Fruit fly (Drosophila melanogaster) whole organism, adult: ENCODE results near the gene CG2533.

ENCODE experiments used
- CG11617 ChIP-seq: fragments of 200-800 bp; sonication (Bioruptor generic); optimal IDR thresholded peaks from 2 replicates; lab custom pipeline; 2017; ENCODE audit warnings: mild to moderate bottlenecking, missing biosample characterization, missing genetic modification reagents, missing genetic modification characterization
- CG12768 ChIP-seq: fragments of 200-800 bp; sonication (Bioruptor generic); optimal IDR thresholded peaks from 2 replicates; lab custom pipeline; 2017; ENCODE audit warnings: missing biosample characterization, missing genetic modification characterization, mild to moderate bottlenecking, moderate library complexity, missing genetic modification reagents
- CG14711 ChIP-seq: fragments of 200-800 bp; sonication (Bioruptor generic); optimal IDR thresholded peaks from 2 replicates; lab custom pipeline; 2018; ENCODE audit warnings: missing biosample characterization, mild to moderate bottlenecking, missing genetic modification characterization, moderate library complexity
- CG1620 ChIP-seq: fragments of 200-800 bp; sonication (Bioruptor generic); optimal IDR thresholded peaks from 2 replicates; lab custom pipeline; 2016; ENCODE audit warnings: missing biosample characterization, missing genetic modification characterization
- CG33017 ChIP-seq: fragments of 200-800 bp; sonication (Bioruptor generic); optimal IDR thresholded peaks from 2 replicates; lab custom pipeline; 2018; ENCODE audit warnings: missing biosample characterization, mild to moderate bottlenecking, missing genetic modification characterization, moderate library complexity
- CG5204 ChIP-seq: fragments of 200-800 bp; sonication (Bioruptor generic); optimal IDR thresholded peaks from 2 replicates; lab custom pipeline; 2016; ENCODE audit warnings: missing biosample characterization, missing genetic modification characterization
- CG7045 ChIP-seq: fragments of 200-800 bp; sonication (Bioruptor generic); optimal IDR thresholded peaks from 2 replicates; lab custom pipeline; 2017; ENCODE audit warnings: missing biosample characterization, mild to moderate bottlenecking, missing genetic modification characterization
- CG7101 ChIP-seq: fragments of 200-800 bp; sonication (Bioruptor generic); optimal IDR thresholded peaks from 2 replicates; lab custom pipeline; 2018; ENCODE audit warnings: missing biosample characterization, mild to moderate bottlenecking, missing genetic modification characterization, moderate library complexity
- Clk ChIP-seq: fragments of 200-800 bp; sonication (Bioruptor generic); optimal IDR thresholded peaks from 2 replicates; lab custom pipeline; 2017; ENCODE audit warnings: missing biosample characterization, missing genetic modification characterization
- Crg-1 ChIP-seq: fragments of 200-800 bp; sonication (Bioruptor generic); optimal IDR thresholded peaks from 2 replicates; lab custom pipeline; 2016; ENCODE audit warnings: missing biosample characterization, missing genetic modification characterization
- Hr96 ChIP-seq: fragments of 200-800 bp; sonication (Bioruptor generic); optimal IDR thresholded peaks from 2 replicates; lab custom pipeline; 2016; ENCODE audit warnings: missing biosample characterization, missing genetic modification characterization
- Mnt ChIP-seq: fragments of 200-800 bp; sonication (Bioruptor generic); optimal IDR thresholded peaks from 2 replicates; lab custom pipeline; 2016; ENCODE audit warnings: missing biosample characterization, mild to moderate bottlenecking, missing genetic modification characterization
- bab1 ChIP-seq: fragments of 200-800 bp; sonication (Bioruptor generic); optimal IDR thresholded peaks from 3 replicates; lab custom pipeline; 2019; ENCODE audit warnings: missing biosample characterization, mild to moderate bottlenecking, missing genetic modification characterization, moderate library complexity
- cic ChIP-seq: fragments of 200-800 bp; sonication (Bioruptor generic); optimal IDR thresholded peaks from 2 replicates; lab custom pipeline; 2017; ENCODE audit warnings: missing biosample characterization, mild to moderate bottlenecking, missing genetic modification characterization, moderate library complexity
- kay ChIP-seq: fragments of 200-800 bp; sonication (Bioruptor generic); peaks from one replicate; lab custom pipeline; 2016; ENCODE audit warnings: missing biosample characterization, missing genetic modification characterization, borderline replicate concordance
- ovo ChIP-seq: fragments of 200-800 bp; sonication (Bioruptor generic); optimal IDR thresholded peaks from 2 replicates; lab custom pipeline; 2016; ENCODE audit warnings: missing biosample characterization, missing genetic modification characterization
- pad ChIP-seq: fragments of 200-800 bp; sonication (Bioruptor generic); optimal IDR thresholded peaks from 3 replicates; lab custom pipeline; 2017; ENCODE audit warnings: missing biosample characterization, missing genetic modification characterization, mild to moderate bottlenecking, moderate library complexity, missing genetic modification reagents
- tj ChIP-seq: fragments of 200-800 bp; sonication (Bioruptor generic); optimal IDR thresholded peaks from 3 replicates; lab custom pipeline; 2017; ENCODE audit warnings: missing biosample characterization, mild to moderate bottlenecking, missing genetic modification characterization, moderate library complexity
- toe ChIP-seq: fragments of 200-800 bp; sonication (Bioruptor generic); optimal IDR thresholded peaks from 2 replicates; lab custom pipeline; 2016; ENCODE audit warnings: missing biosample characterization, missing genetic modification characterization

Gene CG2533

DNA sequence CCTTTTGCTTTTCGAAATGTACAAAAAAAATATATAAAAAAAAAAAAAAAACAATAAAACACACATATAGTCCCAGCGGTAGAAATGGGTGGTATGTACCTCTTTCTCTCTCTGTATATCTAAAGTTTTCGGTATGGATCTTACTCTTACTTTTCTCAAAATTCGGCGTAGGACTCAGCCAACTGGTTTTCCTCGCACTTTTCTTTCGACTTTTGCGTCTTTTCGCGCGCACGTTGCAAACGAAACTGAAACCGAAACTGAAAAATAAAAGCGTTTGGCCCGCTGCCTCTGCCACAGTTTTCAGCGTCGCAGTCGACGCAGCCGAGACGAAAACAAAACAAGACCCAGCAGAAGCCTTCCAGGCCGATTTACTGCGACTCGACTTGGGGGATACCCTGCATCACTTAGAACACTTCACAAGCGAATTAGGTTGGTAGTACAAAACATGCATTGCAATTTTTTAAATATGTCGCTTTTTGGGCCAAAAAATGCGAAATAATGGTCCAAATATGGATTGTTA is 45.5 kb downstream of the CG2533 start, which contains the start of gene CG1572:
Gene CG1572, minus strand, starts transcription at position 266 of the 520 bp plus-strand sequence.
- TF ChIP-seq CG5204 (GFP tag; lab: Kevin White, UChicago): no peak
- TF ChIP-seq toe (GFP tag; lab: Kevin White, UChicago): no peak
- no peak for TF ChIP-seq CG12768 (GFP tag; lab: Kevin White, UChicago)
- TF ChIP-seq bab1: peak; percentile 16
- peak; percentile 18 for TF ChIP-seq CG11617 (GFP tag; lab: Kevin White, UChicago)
- peak; percentile 77 for TF ChIP-seq Mnt (GFP tag; lab: Kevin White, UChicago)
- TF ChIP-seq cic (GFP tag; lab: Kevin White, UChicago): peak; percentile 37
- no peak for TF ChIP-seq ovo (GFP tag; lab: Kevin White, UChicago)
- TF ChIP-seq kay: no peak
- TF ChIP-seq Hr96 (GFP tag; lab: Kevin White, UChicago): no peak
- TF ChIP-seq CG7101 (tag; lab: Kevin White, UChicago): no peak
- TF ChIP-seq CG7045: no peak
- TF ChIP-seq tj (GFP tag; lab: Kevin White, UChicago): peak; percentile 42
- no peak for TF ChIP-seq CG33017 (tag; lab: Kevin White, UChicago)
- TF ChIP-seq Clk (GFP tag; lab: Kevin White, UChicago): no peak
- TF ChIP-seq CG1620 (GFP tag; lab: Kevin White, UChicago): no peak

DNA sequence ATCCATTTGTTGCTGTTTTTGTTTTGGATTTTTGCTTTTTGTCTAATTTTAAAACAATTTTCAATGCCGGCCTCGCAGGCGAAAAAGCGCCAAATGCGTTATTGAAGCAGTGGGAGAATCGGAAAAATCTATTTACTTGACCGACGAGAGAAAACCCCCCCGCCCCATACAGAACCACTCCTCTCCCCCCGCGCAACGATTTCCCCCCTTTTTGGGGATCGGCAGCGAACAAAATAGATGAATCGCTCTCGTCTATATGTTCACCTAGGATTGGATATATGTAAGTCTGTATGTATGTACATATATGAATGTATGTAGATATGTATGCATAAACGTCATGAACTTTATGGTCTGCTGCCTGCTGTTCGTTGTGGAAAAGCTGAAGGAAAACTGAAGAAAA is 47.2 kb downstream of the CG2533 start:
- no peak for TF ChIP-seq kay
- TF ChIP-seq Hr96 (GFP tag; lab: Kevin White, UChicago): no peak
- no peak for TF ChIP-seq pad
- TF ChIP-seq Mnt (GFP tag; lab: Kevin White, UChicago): no peak
- TF ChIP-seq CG12768 (GFP tag; lab: Kevin White, UChicago): no peak
- TF ChIP-seq CG33017 (tag; lab: Kevin White, UChicago): no peak
- TF ChIP-seq CG11617 (GFP tag; lab: Kevin White, UChicago): no peak
- no peak for TF ChIP-seq CG1620 (GFP tag; lab: Kevin White, UChicago)
- TF ChIP-seq ovo (GFP tag; lab: Kevin White, UChicago): no peak
- no peak for TF ChIP-seq Crg-1 (GFP tag; lab: Kevin White, UChicago)
- TF ChIP-seq CG7101 (tag; lab: Kevin White, UChicago): no peak
- no peak for TF ChIP-seq CG14711 (tag; lab: Kevin White, UChicago)
- TF ChIP-seq cic (GFP tag; lab: Kevin White, UChicago): no peak
- no peak for TF ChIP-seq CG7045
- no peak for TF ChIP-seq toe (GFP tag; lab: Kevin White, UChicago)
- no peak for TF ChIP-seq tj (GFP tag; lab: Kevin White, UChicago)
- TF ChIP-seq Clk (GFP tag; lab: Kevin White, UChicago): no peak

DNA sequence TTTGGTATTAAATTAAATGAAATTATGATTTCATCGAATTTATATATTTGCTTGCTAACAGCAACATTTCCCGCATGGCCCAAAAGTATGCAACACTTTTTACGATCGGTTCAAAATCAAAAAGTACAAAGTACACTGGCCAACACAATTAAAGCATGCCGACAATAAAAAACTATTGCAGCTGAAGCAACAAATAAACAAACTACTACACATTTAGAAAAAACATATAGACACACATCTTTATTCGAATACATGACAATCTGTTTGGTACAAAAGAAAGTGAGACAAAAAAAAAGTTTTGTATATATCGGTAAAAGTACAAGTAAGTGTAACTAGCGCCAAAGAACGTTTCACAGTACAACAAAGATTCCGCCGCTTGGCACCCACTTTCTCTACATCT is 48.9 kb downstream of the CG2533 start:
- TF ChIP-seq Clk (GFP tag; lab: Kevin White, UChicago): no peak
- no peak for TF ChIP-seq CG7045
- no peak for TF ChIP-seq ovo (GFP tag; lab: Kevin White, UChicago)
- no peak for TF ChIP-seq cic (GFP tag; lab: Kevin White, UChicago)
- TF ChIP-seq toe (GFP tag; lab: Kevin White, UChicago): no peak
- TF ChIP-seq CG12768 (GFP tag; lab: Kevin White, UChicago): no peak
- no peak for TF ChIP-seq kay
- TF ChIP-seq CG7101 (tag; lab: Kevin White, UChicago): peak; percentile 51
- TF ChIP-seq CG14711 (tag; lab: Kevin White, UChicago): no peak
- no peak for TF ChIP-seq Crg-1 (GFP tag; lab: Kevin White, UChicago)
- no peak for TF ChIP-seq CG1620 (GFP tag; lab: Kevin White, UChicago)
- TF ChIP-seq CG33017 (tag; lab: Kevin White, UChicago): peak; percentile 11
- peak; percentile 56 for TF ChIP-seq bab1
- no peak for TF ChIP-seq pad
- no peak for TF ChIP-seq CG5204 (GFP tag; lab: Kevin White, UChicago)
